Worm (Caenorhabditis elegans): Measurements from ENCODE around the gene acdh-8.

acdh-8 gene

DNA sequence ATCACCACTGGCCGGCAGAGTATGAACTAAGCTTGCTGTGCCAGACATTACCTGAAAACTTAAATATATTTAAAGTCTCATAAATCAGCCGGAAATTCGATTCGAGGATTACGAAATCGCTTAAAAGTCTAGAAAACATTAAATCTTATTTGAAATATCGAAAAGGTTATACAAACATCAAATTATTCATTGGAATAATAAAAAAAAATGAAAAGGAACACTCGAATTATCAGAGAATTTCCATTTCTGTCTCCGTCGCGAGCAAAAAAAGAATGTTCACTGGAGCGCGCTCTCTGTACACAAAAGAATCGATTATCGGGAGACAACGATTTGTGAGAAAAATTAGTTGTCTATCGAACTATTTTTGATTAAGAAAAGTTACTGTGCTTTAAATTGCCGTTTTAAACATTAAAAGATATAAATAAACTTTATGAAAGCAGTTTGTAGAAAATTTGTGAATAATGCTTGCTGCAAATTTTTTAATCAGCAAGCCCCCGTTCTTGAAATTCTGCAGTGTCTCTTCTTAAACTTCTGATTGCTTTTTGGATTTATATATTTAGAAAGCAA is 41.9 kb downstream of the acdh-8 start, which contains the start of gene fzo-1 (continued):
- TF ChIP-seq fkh-4 (tag; optimal IDR thresholded peaks at IDR 0.05; ENCODE audit: borderline replicate concordance) (peak; percentile 39), egl-13 (tag; optimal IDR thresholded peaks at IDR 0.05) (peak; percentile 16), unc-130 (tag; optimal IDR thresholded peaks at IDR 0.05) (no peak), grh-1 (GFP tag; IDR thresholded peaks at IDR 0.05) (no peak), swsn-7 (tag; optimal IDR thresholded peaks at IDR 0.05) (peak; percentile 45), ceh-88 (GFP tag; IDR thresholded peaks at IDR 0.05) (peak; percentile 24; the same call in 1 of the 2 replicates), elt-2 (tag; optimal IDR thresholded peaks at IDR 0.05) (peak; percentile 37), aly-2 (tag; optimal IDR thresholded peaks at IDR 0.05) (no peak), snpc-4 (tag; optimal IDR thresholded peaks at IDR 0.05) (peak; percentile 20), mef-2 (tag; optimal IDR thresholded peaks at IDR 0.05) (no peak), unc-98 (GFP tag; IDR thresholded peaks at IDR 0.05) (peak; percentile 92), egl-27 (tag; optimal IDR thresholded peaks at IDR 0.05) (no peak), ceh-82 (tag; optimal IDR thresholded peaks at IDR 0.05) (no peak), ces-1 (GFP tag; optimal IDR thresholded peaks at IDR 0.05) (no peak), unc-62 (GFP tag; optimal IDR thresholded peaks at IDR 0.05) (no peak), isw-1 (GFP tag; IDR thresholded peaks at IDR 0.05) (peak; percentile 52), C16A3.4 (tag; optimal IDR thresholded peaks at IDR 0.05) (peak; percentile 45), fos-1 (tag; optimal IDR thresholded peaks at IDR 0.05) (no peak), tbx-2 (tag; optimal IDR thresholded peaks at IDR 0.05) (peak; percentile 61), dsc-1 (tag; optimal IDR thresholded peaks at IDR 0.05) (peak; percentile 52), rnt-1 (tag; optimal IDR thresholded peaks at IDR 0.05) (no peak), hlh-17 (GFP tag; optimal IDR thresholded peaks at IDR 0.05; ENCODE audit: borderline replicate concordance) (no peak), sup-37 (GFP tag; optimal IDR thresholded peaks at IDR 0.05) (no peak), sptf-1 (tag; optimal IDR thresholded peaks at IDR 0.05) (no peak), efl-1 (optimal IDR thresholded peaks at IDR 0.05) (peak; percentile 42 to 50), efl-1 (GFP tag; optimal IDR thresholded peaks at IDR 0.05 in 1 of 2) (peak; percentile 22 to 36), Y116A8C.19 (tag; optimal IDR thresholded peaks at IDR 0.05; ENCODE audit: borderline replicate concordance) (no peak), alr-1 (tag; optimal IDR thresholded peaks at IDR 0.05; ENCODE audit: borderline replicate concordance) (no peak), zag-1 (tag; optimal IDR thresholded peaks at IDR 0.05) (no peak), lin-14 (GFP tag; optimal IDR thresholded peaks at IDR 0.05) (peak; percentile 73), nhr-11 (tag; optimal IDR thresholded peaks at IDR 0.05) (no peak), irx-1 (tag; optimal IDR thresholded peaks at IDR 0.05) (peak; percentile 20), ceh-63 (GFP tag; optimal IDR thresholded peaks at IDR 0.05) (peak; percentile 72), C04F5.9 (tag; optimal IDR thresholded peaks at IDR 0.05) (peak; percentile 33), sox-4 (tag; optimal IDR thresholded peaks at IDR 0.05) (peak; percentile 71), fkh-8 (tag; optimal IDR thresholded peaks at IDR 0.05) (peak; percentile 52), pag-3 (tag; optimal IDR thresholded peaks at IDR 0.05; ENCODE audit: borderline replicate concordance, insufficient read depth) (no peak), efl-3 (GFP tag; optimal IDR thresholded peaks at IDR 0.05) (no peak), nhr-12 (tag; optimal IDR thresholded peaks at IDR 0.05) (no peak), nhr-71 (tag; optimal IDR thresholded peaks at IDR 0.05) (peak; percentile 74), ceh-90 (tag; optimal IDR thresholded peaks at IDR 0.05) (peak; percentile 64), mep-1 (tag; optimal IDR thresholded peaks at IDR 0.05) (no peak), vab-15 (tag; optimal IDR thresholded peaks at IDR 0.05) (no peak), lin-13 (GFP tag; optimal IDR thresholded peaks at IDR 0.05) (no peak), unc-30 (tag; optimal IDR thresholded peaks at IDR 0.05) (no peak), nhr-76 (tag; optimal IDR thresholded peaks at IDR 0.05) (no peak), mdl-1 (tag; optimal IDR thresholded peaks at IDR 0.05) (no peak), F16B12.6 (tag; optimal IDR thresholded peaks at IDR 0.05) (peak; percentile 7), unc-86 (tag; optimal IDR thresholded peaks at IDR 0.05) (peak; percentile 2), ama-1 (optimal IDR thresholded peaks at IDR 0.05) (no peak), hpl-2 (GFP tag; optimal IDR thresholded peaks at IDR 0.05) (no peak), ets-5 (GFP tag; IDR thresholded peaks at IDR 0.05) (no peak), lin-35 (GFP tag; optimal IDR thresholded peaks at IDR 0.05) (peak; percentile 38 to 55)

Data from whole organism, L1 larva.